Worm (Caenorhabditis elegans) whole organism, L1 larva: ENCODE results near the gene mes-6.

Experiments
- ceh-63 ChIP-seq: fragments of 200-800 bp; sonication (Bioruptor generic); optimal IDR thresholded peaks from 2 replicates; lab custom pipeline; 2018; ENCODE audit warnings: mild to moderate bottlenecking, missing genetic modification characterization, missing compliant biosample characterization
- fkh-10 ChIP-seq: sonication (generic microtip); optimal IDR thresholded peaks from 2 replicates; lab custom pipeline; 2017; ENCODE audit warnings: missing biosample characterization, missing genetic modification reagents, missing genetic modification characterization
- lin-15B ChIP-seq: fragments of 150-350 bp; sonication (generic microtip); optimal IDR thresholded peaks from 3 replicates; lab custom pipeline; 2014; ENCODE audit warnings: missing biosample characterization, missing genetic modification characterization
- lin-39 ChIP-seq: fragments of 150-350 bp; optimal IDR thresholded peaks from 2 replicates; lab custom pipeline; 2014; ENCODE audit warnings: missing biosample characterization, missing genetic modification reagents, missing genetic modification characterization
- nhr-11 ChIP-seq: fragments of 150-350 bp; optimal IDR thresholded peaks from 2 replicates; lab custom pipeline; 2014; ENCODE audit warnings: missing biosample characterization, missing genetic modification characterization
- nhr-76 ChIP-seq: sonication (generic microtip); optimal IDR thresholded peaks from 2 replicates; lab custom pipeline; 2017; ENCODE audit warnings: missing biosample characterization, missing genetic modification characterization
- snpc-4 ChIP-seq: fragments of 150-350 bp; optimal IDR thresholded peaks from 2 replicates; lab custom pipeline; 2014; ENCODE audit warnings: missing biosample characterization, missing genetic modification characterization

ce11 chrIV:8501382-8501781 lies 9.7 kb upstream of the mes-6 start, which contains the start of gene C28C12.1:
- TF ChIP-seq lin-39 (tag; lab: Kevin White, UChicago) (no peak), lin-15B (tag; lab: Kevin White, UChicago) (no peak), snpc-4 (no peak), ceh-63 (GFP tag; lab: Kevin White, UChicago) (no peak), nhr-11 (no peak), nhr-76 (tag; lab: Kevin White, UChicago) (no peak), fkh-10 (GFP tag; lab: Kevin White, UChicago) (no peak)
